Fruit fly (Drosophila melanogaster) whole organism, embryonic: ENCODE results near the gene Rdl.

Experiments
- B-H1 ChIP-seq: fragments of 200-800 bp; sonication (Bioruptor generic); IDR thresholded peaks from 3 replicates; pipeline ENCODE4 v1.3.6; 2022; ENCODE audit warnings: missing biosample characterization, missing genetic modification characterization
- Bteb2 ChIP-seq: fragments of 200-800 bp; sonication (Bioruptor generic); optimal IDR thresholded peaks from 2 replicates; lab custom pipeline; 2016; ENCODE audit warnings: missing biosample characterization, missing genetic modification characterization
- CG10274 ChIP-seq: fragments of 200-800 bp; sonication (Bioruptor generic); optimal IDR thresholded peaks from 3 replicates; lab custom pipeline; 2017; ENCODE audit warnings: missing biosample characterization, mild to moderate bottlenecking, missing genetic modification characterization
- CG11247 ChIP-seq: fragments of 200-800 bp; sonication (Bioruptor generic); IDR thresholded peaks from 2 replicates; pipeline ENCODE4 v1.3.6; 2022; ENCODE audit warnings: missing biosample characterization, missing genetic modification characterization
- CG13123 ChIP-seq: fragments of 200-800 bp; sonication (Bioruptor generic); optimal IDR thresholded peaks from 2 replicates; lab custom pipeline; 2016; ENCODE audit warnings: missing biosample characterization, missing genetic modification characterization
- CG15514 ChIP-seq: fragments of 200-800 bp; sonication (Bioruptor generic); optimal IDR thresholded peaks from 3 replicates; lab custom pipeline; 2017; ENCODE audit warnings: missing biosample characterization, missing genetic modification characterization, mild to moderate bottlenecking, moderate library complexity, missing genetic modification reagents
- CG1647 ChIP-seq: fragments of 200-800 bp; sonication (Bioruptor generic); optimal IDR thresholded peaks from 3 replicates; lab custom pipeline; 2016; ENCODE audit warnings: missing biosample characterization, missing genetic modification characterization
- CG16815 ChIP-seq: fragments of 200-800 bp; sonication (Bioruptor generic); optimal IDR thresholded peaks from 3 replicates; lab custom pipeline; 2017; ENCODE audit warnings: missing biosample characterization, mild to moderate bottlenecking, missing genetic modification characterization
- CG17568 ChIP-seq: fragments of 200-800 bp; sonication (Bioruptor generic); optimal IDR thresholded peaks from 2 replicates; lab custom pipeline; 2018; ENCODE audit warnings: missing biosample characterization, mild to moderate bottlenecking, missing genetic modification characterization, moderate library complexity
- CG18011 ChIP-seq: fragments of 200-800 bp; sonication (Bioruptor generic); optimal IDR thresholded peaks from 2 replicates; lab custom pipeline; 2017; ENCODE audit warnings: missing biosample characterization, missing genetic modification characterization, mild to moderate bottlenecking, moderate library complexity, missing genotype
- CG18476 ChIP-seq: fragments of 200-800 bp; sonication (Bioruptor generic); optimal IDR thresholded peaks from 2 replicates; lab custom pipeline; 2016; ENCODE audit warnings: missing biosample characterization, mild to moderate bottlenecking, missing genetic modification characterization
- CG2116 ChIP-seq: fragments of 200-800 bp; sonication (Bioruptor generic); optimal IDR thresholded peaks from 3 replicates; lab custom pipeline; 2018; ENCODE audit warnings: missing biosample characterization, mild to moderate bottlenecking, missing genetic modification characterization
- CG2199 ChIP-seq: fragments of 200-800 bp; sonication (Bioruptor generic); IDR thresholded peaks from 3 replicates; pipeline ENCODE4 v1.3.6; 2022; ENCODE audit warnings: missing biosample characterization, missing genetic modification characterization
- CG2875 ChIP-seq: fragments of 200-800 bp; sonication (Bioruptor generic); optimal IDR thresholded peaks from 2 replicates; lab custom pipeline; 2017; ENCODE audit warnings: missing biosample characterization, mild to moderate bottlenecking, missing genetic modification characterization, missing genetic modification reagents
- CG4617 ChIP-seq: fragments of 200-800 bp; sonication (Bioruptor generic); optimal IDR thresholded peaks from 3 replicates; lab custom pipeline; 2016; ENCODE audit warnings: missing biosample characterization, missing genetic modification characterization, borderline replicate concordance
- CG6254 ChIP-seq: fragments of 200-800 bp; sonication (Bioruptor generic); optimal IDR thresholded peaks from 3 replicates; lab custom pipeline; 2017; ENCODE audit warnings: mild to moderate bottlenecking, missing biosample characterization, missing genetic modification reagents, missing genetic modification characterization
- CG6765 ChIP-seq: fragments of 200-800 bp; sonication (Bioruptor generic); optimal IDR thresholded peaks from 3 replicates; lab custom pipeline; 2017; ENCODE audit warnings: missing biosample characterization, mild to moderate bottlenecking, missing genetic modification characterization
- CG6813 ChIP-seq: fragments of 200-800 bp; sonication (Bioruptor generic); optimal IDR thresholded peaks from 2 replicates; lab custom pipeline; 2017; ENCODE audit warnings: missing biosample characterization, missing genetic modification characterization, mild to moderate bottlenecking, moderate library complexity, missing genetic modification reagents
- CG8089 ChIP-seq: fragments of 200-800 bp; sonication (Bioruptor generic); optimal IDR thresholded peaks from 3 replicates; lab custom pipeline; 2016; ENCODE audit warnings: missing biosample characterization, missing genetic modification characterization
- CG8359 ChIP-seq: fragments of 200-800 bp; sonication (Bioruptor generic); optimal IDR thresholded peaks from 2 replicates; lab custom pipeline; 2017; ENCODE audit warnings: missing biosample characterization, mild to moderate bottlenecking, missing genetic modification characterization, borderline replicate concordance
- Dip3 ChIP-seq: fragments of 200-800 bp; sonication (Bioruptor generic); optimal IDR thresholded peaks from 3 replicates; lab custom pipeline; 2016; ENCODE audit warnings: missing biosample characterization, missing genetic modification characterization
- Fer3 ChIP-seq: fragments of 200-800 bp; sonication (Bioruptor generic); optimal IDR thresholded peaks from 2 replicates; lab custom pipeline; 2018; ENCODE audit warnings: missing biosample characterization, mild to moderate bottlenecking, missing genetic modification characterization, moderate library complexity
- GATAe ChIP-seq: fragments of 200-800 bp; sonication (Bioruptor generic); conservative IDR thresholded peaks from 2 replicates; pipeline ENCODE4 v1.3.6; 2022; ENCODE audit warnings: missing biosample characterization, missing genetic modification characterization
- Hey ChIP-seq: fragments of 200-800 bp; sonication (Bioruptor generic); optimal IDR thresholded peaks from 3 replicates; lab custom pipeline; 2018; ENCODE audit warnings: missing biosample characterization, mild to moderate bottlenecking, missing genetic modification characterization
- HmgZ ChIP-seq: fragments of 200-800 bp; sonication (Bioruptor generic); optimal IDR thresholded peaks from 2 replicates; lab custom pipeline; 2018; ENCODE audit warnings: missing biosample characterization, mild to moderate bottlenecking, missing genetic modification characterization
- Kr ChIP-seq: fragments of 200-800 bp; sonication (Bioruptor generic); optimal IDR thresholded peaks from 2 replicates; lab custom pipeline; 2017; ENCODE audit warnings: missing biosample characterization, mild to moderate bottlenecking, missing genetic modification characterization
- MESR4 ChIP-seq: fragments of 200-800 bp; sonication (Bioruptor generic); optimal IDR thresholded peaks from 2 replicates; lab custom pipeline; 2018; ENCODE audit warnings: missing biosample characterization, mild to moderate bottlenecking, missing genetic modification characterization, moderate library complexity
- Mad ChIP-seq: fragments of 200-800 bp; sonication (Bioruptor generic); optimal IDR thresholded peaks from 2 replicates; lab custom pipeline; 2016; ENCODE audit warnings: missing biosample characterization, missing genetic modification characterization
- Nf-YB ChIP-seq: fragments of 200-800 bp; sonication (Bioruptor generic); optimal IDR thresholded peaks from 3 replicates; lab custom pipeline; 2019; ENCODE audit warnings: missing biosample characterization, mild to moderate bottlenecking, missing genetic modification characterization, moderate library complexity
- Optix ChIP-seq: fragments of 200-800 bp; sonication (Bioruptor generic); IDR thresholded peaks from 3 replicates; pipeline ENCODE4 v1.3.6; 2022; ENCODE audit warnings: missing biosample characterization, missing genetic modification characterization
- Ravus ChIP-seq: fragments of 200-800 bp; sonication (Bioruptor generic); IDR thresholded peaks from 2 replicates; pipeline ENCODE4 v1.3.6; 2022; ENCODE audit warnings: missing biosample characterization, missing genetic modification characterization
- Side ChIP-seq: fragments of 200-800 bp; sonication (Bioruptor generic); optimal IDR thresholded peaks from 2 replicates; lab custom pipeline; 2016; ENCODE audit warnings: missing biosample characterization, missing genetic modification characterization
- Tbp ChIP-seq: fragments of >200 bp; optimal IDR thresholded peaks from 2 replicates; lab custom pipeline; 2018; ENCODE audit warnings: missing biosample characterization, missing genetic modification characterization
- ara ChIP-seq: fragments of 200-800 bp; sonication (Bioruptor generic); IDR thresholded peaks from 2 replicates; pipeline ENCODE4 v1.3.6; 2022; ENCODE audit warnings: missing biosample characterization, missing genetic modification characterization
- bbx ChIP-seq: fragments of 200-800 bp; sonication (Bioruptor generic); IDR thresholded peaks from 2 replicates; pipeline ENCODE4 v1.3.6; 2022; ENCODE audit warnings: missing biosample characterization, missing genetic modification characterization; ENCODE audit not compliant: partially characterized antibody
- chinmo ChIP-seq: fragments of 200-800 bp; sonication (Bioruptor generic); IDR thresholded peaks from 4 replicates; pipeline ENCODE4 v1.3.6; 2022; ENCODE audit warnings: missing biosample characterization, missing genetic modification characterization; ENCODE audit not compliant: partially characterized antibody
- crol ChIP-seq: fragments of 200-800 bp; sonication (Bioruptor generic); IDR thresholded peaks from 2 replicates; pipeline ENCODE4 v1.3.6; 2022; ENCODE audit warnings: missing biosample characterization, missing genetic modification characterization
- crp ChIP-seq, 2 experiments: fragments of 200-800 bp; sonication (Bioruptor generic); optimal IDR thresholded peaks; 2 replicates in 1 of 2; 3 replicates in 1 of 2; lab custom pipeline; 2017; ENCODE audit warnings: missing biosample characterization in 2 of 2, missing genetic modification characterization in 2 of 2, mild to moderate bottlenecking in 1 of 2, moderate library complexity in 1 of 2
- cwo ChIP-seq: fragments of 200-800 bp; sonication (Bioruptor generic); optimal IDR thresholded peaks from 3 replicates; lab custom pipeline; 2017; ENCODE audit warnings: missing biosample characterization, missing genetic modification characterization, mild to moderate bottlenecking, moderate library complexity, missing genetic modification reagents
- dmrt99B ChIP-seq: fragments of 200-800 bp; sonication (Bioruptor generic); optimal IDR thresholded peaks from 2 replicates; lab custom pipeline; 2018; ENCODE audit warnings: missing biosample characterization, mild to moderate bottlenecking, missing genetic modification characterization, moderate library complexity
- fd96Cb ChIP-seq: fragments of 200-800 bp; sonication (Bioruptor generic); optimal IDR thresholded peaks from 2 replicates; lab custom pipeline; 2018; ENCODE audit warnings: missing biosample characterization, mild to moderate bottlenecking, missing genetic modification characterization, moderate library complexity
- gcm2 ChIP-seq: fragments of 200-800 bp; sonication (Bioruptor generic); optimal IDR thresholded peaks from 2 replicates; lab custom pipeline; 2016; ENCODE audit warnings: missing biosample characterization, missing genetic modification characterization
- gem ChIP-seq: fragments of 200-800 bp; sonication (Bioruptor generic); optimal IDR thresholded peaks from 2 replicates; lab custom pipeline; 2019; ENCODE audit warnings: missing biosample characterization, mild to moderate bottlenecking, missing genetic modification characterization, moderate library complexity
- kni ChIP-seq: fragments of 200-800 bp; sonication (Bioruptor generic); optimal IDR thresholded peaks from 3 replicates; lab custom pipeline; 2017; ENCODE audit warnings: mild to moderate bottlenecking, missing biosample characterization, missing genetic modification reagents, missing genetic modification characterization
- lmd ChIP-seq: fragments of 200-800 bp; sonication (Bioruptor generic); IDR thresholded peaks from 2 replicates; pipeline ENCODE4 v1.3.6; 2022; ENCODE audit warnings: missing biosample characterization, missing genetic modification characterization
- pnt ChIP-seq: fragments of 200-800 bp; sonication (Bioruptor generic); optimal IDR thresholded peaks from 3 replicates; lab custom pipeline; 2016; ENCODE audit warnings: missing biosample characterization, missing genetic modification characterization
- run ChIP-seq: fragments of 200-800 bp; sonication (Bioruptor generic); optimal IDR thresholded peaks from 3 replicates; lab custom pipeline; 2018; ENCODE audit warnings: missing biosample characterization, mild to moderate bottlenecking, missing genetic modification characterization
- scrt ChIP-seq: fragments of 200-800 bp; sonication (Bioruptor generic); optimal IDR thresholded peaks from 2 replicates; lab custom pipeline; 2018; ENCODE audit warnings: missing biosample characterization, mild to moderate bottlenecking, missing genetic modification characterization, moderate library complexity
- sisA ChIP-seq: fragments of 200-800 bp; sonication (Bioruptor generic); IDR thresholded peaks from 2 replicates; pipeline ENCODE4 v1.3.6; 2022; ENCODE audit warnings: missing biosample characterization, missing genetic modification characterization
- tgo ChIP-seq: fragments of 200-800 bp; sonication (Bioruptor generic); IDR thresholded peaks from 3 replicates; pipeline ENCODE4 v1.3.6; 2022; ENCODE audit warnings: missing biosample characterization, missing genetic modification characterization
- ttk ChIP-seq: fragments of 200-800 bp; sonication (Bioruptor generic); IDR thresholded peaks from 2 replicates; pipeline ENCODE4 v2.1.2; 2022; ENCODE audit warnings: missing biosample characterization, missing genetic modification characterization

The Rdl gene

dm6 chr3L:9114404-9114803, 67.5 kb downstream of the Rdl start (continued):
- TF ChIP-seq Fer3 (tag; lab: Kevin White, UChicago): no peak
- peak; percentile 40 for TF ChIP-seq Nf-YB (GFP tag; lab: Kevin White, UChicago)
- TF ChIP-seq Optix (GFP tag; lab: Robert Waterston, UW): no peak
- TF ChIP-seq sisA (GFP tag; lab: Robert Waterston, UW): no peak
- no peak for TF ChIP-seq CG2875 (GFP tag; lab: Kevin White, UChicago)
- no peak for TF ChIP-seq bbx (GFP tag; lab: Robert Waterston, UW)
- no peak for TF ChIP-seq crp (GFP tag; optimal IDR thresholded peaks at IDR 0.05; lab: Kevin White, UChicago)
- TF ChIP-seq gcm2 (GFP tag; lab: Kevin White, UChicago): no peak
- TF ChIP-seq pnt (GFP tag; lab: Kevin White, UChicago): no peak
- TF ChIP-seq CG4617 (GFP tag; lab: Kevin White, UChicago): no peak
- no peak for TF ChIP-seq B-H1 (GFP tag; lab: Robert Waterston, UW)
- no peak for TF ChIP-seq CG15514
- TF ChIP-seq Bteb2 (GFP tag; lab: Kevin White, UChicago): no peak
- TF ChIP-seq dmrt99B (tag; lab: Kevin White, UChicago): no peak
- TF ChIP-seq CG2199 (GFP tag; lab: Robert Waterston, UW): peak; percentile 80; the same call in 2 of the 3 replicates
- TF ChIP-seq Hey (tag; lab: Kevin White, UChicago): no peak
- TF ChIP-seq CG16815 (GFP tag; lab: Kevin White, UChicago): no peak
- TF ChIP-seq Kr (GFP tag; lab: Kevin White, UChicago): no peak
- no peak for TF ChIP-seq lmd (GFP tag; lab: Robert Waterston, UW)
- no peak for TF ChIP-seq gem
- no peak for TF ChIP-seq CG8359
- no peak for TF ChIP-seq run (tag; lab: Kevin White, UChicago)
- peak; percentile 87 for TF ChIP-seq crol (GFP tag; lab: Robert Waterston, UW)
- no peak for TF ChIP-seq ttk
- no peak for TF ChIP-seq CG6813
- no peak for TF ChIP-seq Mad (GFP tag; lab: Kevin White, UChicago)
- TF ChIP-seq CG17568 (GFP tag; lab: Kevin White, UChicago): no peak
- no peak for TF ChIP-seq CG1647
- TF ChIP-seq Side (GFP tag; lab: Kevin White, UChicago): no peak
- no peak for TF ChIP-seq CG6765 (GFP tag; lab: Kevin White, UChicago)
- TF ChIP-seq scrt: no peak
- TF ChIP-seq tgo: no peak
- no peak for TF ChIP-seq cwo
- TF ChIP-seq CG10274: no peak
- no peak for TF ChIP-seq CG8089 (GFP tag; lab: Kevin White, UChicago)
- no peak for TF ChIP-seq CG18011 (GFP tag; lab: Kevin White, UChicago)
- no peak for TF ChIP-seq MESR4 (GFP tag; lab: Kevin White, UChicago)
- no peak for TF ChIP-seq Ravus (GFP tag; lab: Robert Waterston, UW)
- TF ChIP-seq CG13123: no peak
- TF ChIP-seq chinmo: 0 out of 4 replicates have a peak, but pooled peaks have one; percentile 11
- TF ChIP-seq ara: no peak
- TF ChIP-seq kni (GFP tag; lab: Kevin White, UChicago): no peak
- peak; percentile 70; the same call in 1 of the 2 replicates for TF ChIP-seq GATAe (GFP tag; lab: Robert Waterston, UW)
- TF ChIP-seq CG2116 (GFP tag; lab: Kevin White, UChicago): no peak
- no peak for TF ChIP-seq HmgZ (tag; lab: Kevin White, UChicago)
- TF ChIP-seq CG6254 (GFP tag; lab: Kevin White, UChicago): no peak
- no peak for TF ChIP-seq CG18476
- no peak for TF ChIP-seq Dip3 (GFP tag; lab: Kevin White, UChicago)
- no peak for TF ChIP-seq fd96Cb (tag; lab: Kevin White, UChicago)
- TF ChIP-seq Tbp (GFP tag; lab: Kevin White, UChicago): no peak
- TF ChIP-seq CG11247 (GFP tag; lab: Robert Waterston, UW): no peak
